Worm (Caenorhabditis elegans) whole organism, young adult: Measurements from ENCODE around the gene cht-2.

Source experiments
- B0019.2 ChIP-seq: fragments of 200-800 bp; sonication (Bioruptor generic); conservative IDR thresholded peaks from 2 replicates; pipeline ENCODE4 v1.3.6; 2022; ENCODE audit warnings: missing genetic modification reagents, missing genetic modification characterization, missing compliant biosample characterization
- F10E7.11 ChIP-seq: sonication (generic microtip); optimal IDR thresholded peaks from 2 replicates; lab custom pipeline; 2017; ENCODE audit warnings: mild to moderate bottlenecking, missing genetic modification characterization, moderate library complexity, missing compliant biosample characterization
- F33H1.4 ChIP-seq: fragments of 200-800 bp; sonication (Bioruptor generic); IDR thresholded peaks from 2 replicates; pipeline ENCODE4 v1.3.6; 2022; ENCODE audit warnings: missing genetic modification reagents, missing genetic modification characterization, missing compliant biosample characterization
- F49E8.2 ChIP-seq: sonication (generic microtip); optimal IDR thresholded peaks from 3 replicates; lab custom pipeline; 2017; ENCODE audit warnings: missing genetic modification characterization, mild to moderate bottlenecking, missing compliant biosample characterization, antibody characterized with exemption, moderate library complexity; ENCODE audit not compliant: insufficient read depth
- Y53F4B.3 ChIP-seq: fragments of 200-800 bp; sonication (Bioruptor generic); IDR thresholded peaks from 2 replicates; pipeline ENCODE4 v1.3.6; 2022; ENCODE audit warnings: missing genetic modification reagents, missing genetic modification characterization, missing compliant biosample characterization
- Y53G8AR.9 ChIP-seq: fragments of 200-800 bp; sonication (Bioruptor generic); conservative IDR thresholded peaks from 2 replicates; pipeline ENCODE4 v1.3.6; 2022; ENCODE audit warnings: missing genetic modification reagents, missing genetic modification characterization, missing compliant biosample characterization
- Y56A3A.18 ChIP-seq: fragments of 200-800 bp; sonication (Bioruptor generic); IDR thresholded peaks from 2 replicates; pipeline ENCODE4 v1.3.6; 2022; ENCODE audit warnings: missing genetic modification reagents, missing genetic modification characterization, missing compliant biosample characterization
- aptf-3 ChIP-seq: fragments of 200-800 bp; sonication (Bioruptor generic); IDR thresholded peaks from 2 replicates; pipeline ENCODE4 v1.3.6; 2022; ENCODE audit warnings: missing genetic modification characterization, missing compliant biosample characterization
- athp-1 ChIP-seq: sonication (generic microtip); optimal IDR thresholded peaks from 2 replicates; lab custom pipeline; 2017; ENCODE audit warnings: mild to moderate bottlenecking, missing genetic modification characterization, missing compliant biosample characterization
- attf-5 ChIP-seq: fragments of 200-800 bp; sonication (Bioruptor generic); optimal IDR thresholded peaks from 2 replicates; lab custom pipeline; 2018; ENCODE audit warnings: mild to moderate bottlenecking, missing genetic modification characterization, missing compliant biosample characterization
- attf-6 ChIP-seq: fragments of 200-800 bp; sonication (Bioruptor generic); IDR thresholded peaks from 2 replicates; pipeline ENCODE4 v1.3.6; 2022; ENCODE audit warnings: missing genetic modification reagents, missing genetic modification characterization, missing compliant biosample characterization
- bed-1 ChIP-seq: fragments of 200-800 bp; sonication (Bioruptor generic); IDR thresholded peaks from 2 replicates; pipeline ENCODE4 v1.3.6; 2022; ENCODE audit warnings: missing genetic modification reagents, missing genetic modification characterization, missing compliant biosample characterization
- ceh-100 ChIP-seq: fragments of 200-800 bp; sonication (Bioruptor generic); IDR thresholded peaks from 2 replicates; pipeline ENCODE4 v1.3.6; 2022; ENCODE audit warnings: missing genetic modification reagents, missing genetic modification characterization, missing compliant biosample characterization
- ceh-27 ChIP-seq: fragments of 200-800 bp; sonication (Bioruptor generic); optimal IDR thresholded peaks from 2 replicates; lab custom pipeline; 2018; ENCODE audit warnings: mild to moderate bottlenecking, missing genetic modification characterization, moderate library complexity, missing compliant biosample characterization
- ceh-58 ChIP-seq: fragments of 200-800 bp; sonication (Bioruptor generic); IDR thresholded peaks from 2 replicates; pipeline ENCODE4 v1.3.6; 2022; ENCODE audit warnings: missing genetic modification characterization, missing compliant biosample characterization
- dox-1 ChIP-seq: fragments of 200-800 bp; sonication (Bioruptor generic); IDR thresholded peaks from 2 replicates; pipeline ENCODE4 v1.3.6; 2022; ENCODE audit warnings: missing genetic modification reagents, missing genetic modification characterization, missing compliant biosample characterization
- egl-18 ChIP-seq: fragments of 200-800 bp; sonication (Bioruptor generic); IDR thresholded peaks from 2 replicates; pipeline ENCODE4 v1.3.6; 2022; ENCODE audit warnings: missing genetic modification reagents, missing genetic modification characterization, missing compliant biosample characterization
- egl-44 ChIP-seq: fragments of 200-800 bp; sonication (Bioruptor generic); IDR thresholded peaks from 2 replicates; pipeline ENCODE4 v1.3.6; 2022; ENCODE audit warnings: missing genetic modification reagents, missing genetic modification characterization, missing compliant biosample characterization
- hlh-12 ChIP-seq: sonication (generic microtip); optimal IDR thresholded peaks from 2 replicates; lab custom pipeline; 2016; ENCODE audit warnings: missing genetic modification characterization, missing compliant biosample characterization
- hlh-26 ChIP-seq: fragments of 200-800 bp; sonication (Bioruptor generic); conservative IDR thresholded peaks from 2 replicates; pipeline ENCODE4 v1.3.6; 2022; ENCODE audit warnings: missing genetic modification reagents, missing genetic modification characterization, missing compliant biosample characterization
- hsf-1 ChIP-seq: fragments of 200-800 bp; sonication (Bioruptor generic); IDR thresholded peaks from 2 replicates; pipeline ENCODE4 v1.3.6; 2022; ENCODE audit warnings: missing genetic modification reagents, missing genetic modification characterization, missing compliant biosample characterization
- lsy-27 ChIP-seq: sonication (generic microtip); optimal IDR thresholded peaks from 2 replicates; lab custom pipeline; 2017; ENCODE audit warnings: missing genetic modification characterization, mild to moderate bottlenecking, missing compliant biosample characterization, antibody characterized with exemption, missing genotype, borderline replicate concordance; ENCODE audit not compliant: insufficient read depth
- madf-10 ChIP-seq: sonication (generic microtip); optimal IDR thresholded peaks from 2 replicates; lab custom pipeline; 2016; ENCODE audit warnings: mild to moderate bottlenecking, missing genetic modification characterization, missing compliant biosample characterization
- mcd-1 ChIP-seq: fragments of 200-800 bp; sonication (Bioruptor generic); IDR thresholded peaks from 2 replicates; pipeline ENCODE4 v1.3.6; 2022; ENCODE audit warnings: missing genetic modification reagents, missing genetic modification characterization, missing compliant biosample characterization
- nhr-80 ChIP-seq: sonication (generic microtip); optimal IDR thresholded peaks from 2 replicates; lab custom pipeline; 2016; ENCODE audit warnings: missing genetic modification characterization, missing compliant biosample characterization
- sea-2 ChIP-seq: fragments of 200-800 bp; sonication (Bioruptor generic); IDR thresholded peaks from 2 replicates; pipeline ENCODE4 v1.3.6; 2022; ENCODE audit warnings: missing genetic modification characterization, missing compliant biosample characterization
- tlf-1 ChIP-seq: fragments of 200-800 bp; sonication (Bioruptor generic); optimal IDR thresholded peaks from 2 replicates; lab custom pipeline; 2018; ENCODE audit warnings: mild to moderate bottlenecking, missing genetic modification characterization, missing compliant biosample characterization
- ztf-18 ChIP-seq: sonication (generic microtip); optimal IDR thresholded peaks from 2 replicates; lab custom pipeline; 2016; ENCODE audit warnings: missing genotype, mild to moderate bottlenecking, missing genetic modification characterization, missing compliant biosample characterization
- ztf-25 ChIP-seq: fragments of 200-800 bp; sonication (Bioruptor generic); IDR thresholded peaks from 2 replicates; pipeline ENCODE4 v1.3.6; 2022; ENCODE audit warnings: missing genetic modification reagents, missing genetic modification characterization, missing compliant biosample characterization
- ztf-26 ChIP-seq: sonication (generic microtip); optimal IDR thresholded peaks from 2 replicates; lab custom pipeline; 2017; ENCODE audit warnings: missing genetic modification characterization, missing compliant biosample characterization
- ztf-28 ChIP-seq: fragments of 200-800 bp; sonication (Bioruptor generic); IDR thresholded peaks from 2 replicates; pipeline ENCODE4 v1.3.6; 2022; ENCODE audit warnings: missing genetic modification reagents, missing genetic modification characterization, missing compliant biosample characterization
- ztf-3 ChIP-seq: fragments of 200-800 bp; sonication (Bioruptor generic); optimal IDR thresholded peaks from 2 replicates; lab custom pipeline; 2018; ENCODE audit warnings: mild to moderate bottlenecking, missing genetic modification characterization, missing compliant biosample characterization

The cht-2 gene

DNA sequence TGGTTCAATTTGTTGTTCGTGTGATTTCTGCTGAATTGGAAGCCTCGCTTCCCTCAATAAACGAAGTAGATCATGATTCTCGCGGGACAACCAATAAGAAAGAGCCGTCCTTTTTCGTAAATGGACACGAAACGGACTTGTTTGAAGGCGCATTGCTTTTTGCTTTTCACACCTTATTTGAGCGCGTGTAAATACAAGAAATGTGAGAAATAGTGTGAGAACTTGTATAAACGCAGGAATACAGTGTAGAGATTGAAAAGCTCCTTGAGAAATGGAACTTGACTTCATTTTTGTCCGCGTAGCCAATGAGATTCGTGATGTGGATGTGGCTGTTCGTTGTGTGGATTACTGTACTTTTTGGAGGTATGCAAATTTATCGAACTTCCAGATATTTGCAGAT is at the start of gene cht-2:
TSS of gene cht-2 (plus strand) at position 301 of the 400 bp plus-strand sequence.
- no peak for TF ChIP-seq attf-5 (GFP tag; lab: Kevin White, UChicago)
- no peak for TF ChIP-seq mcd-1 (GFP tag; lab: Robert Waterston, UW)
- no peak for TF ChIP-seq sea-2 (GFP tag; lab: Robert Waterston, UW)
- TF ChIP-seq madf-10 (tag; lab: Kevin White, UChicago): no peak
- no peak for TF ChIP-seq ztf-28 (GFP tag; lab: Robert Waterston, UW)
- TF ChIP-seq Y53F4B.3 (GFP tag; lab: Robert Waterston, UW): no peak
- TF ChIP-seq lsy-27 (tag; lab: Kevin White, UChicago): no peak
- no peak for TF ChIP-seq attf-6

DNA sequence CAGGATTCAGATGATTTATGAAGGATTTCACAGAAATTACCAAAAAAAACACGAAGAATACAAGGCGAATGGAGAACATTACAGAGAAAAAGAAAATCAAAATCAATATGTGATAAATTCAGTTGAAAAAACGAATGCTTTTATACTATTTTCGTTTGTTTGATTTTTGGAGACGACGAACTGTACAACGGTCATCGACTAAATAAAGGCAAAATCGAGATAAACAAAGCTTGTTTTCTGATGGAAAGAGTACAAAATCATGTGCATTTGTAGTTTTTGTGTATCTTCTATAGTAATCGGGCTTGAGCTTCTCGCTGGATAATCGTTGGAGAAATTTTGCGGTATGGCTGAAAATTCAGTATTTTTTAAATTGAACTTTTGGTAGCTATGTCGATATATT is 49.6 kb upstream of the cht-2 start, which contains the start of gene M05D6.8:
TSS of gene M05D6.8 (minus strand) at position 101 of the 400 bp plus-strand sequence.
- TF ChIP-seq F49E8.2 (tag; lab: Kevin White, UChicago) (no peak), ceh-27 (GFP tag; lab: Kevin White, UChicago) (no peak), B0019.2 (GFP tag; lab: Robert Waterston, UW) (no peak), egl-44 (GFP tag; lab: Robert Waterston, UW) (no peak), athp-1 (tag; lab: Kevin White, UChicago) (no peak)
- TF ChIP-seq, all 124 proteins: peak for 0

DNA sequence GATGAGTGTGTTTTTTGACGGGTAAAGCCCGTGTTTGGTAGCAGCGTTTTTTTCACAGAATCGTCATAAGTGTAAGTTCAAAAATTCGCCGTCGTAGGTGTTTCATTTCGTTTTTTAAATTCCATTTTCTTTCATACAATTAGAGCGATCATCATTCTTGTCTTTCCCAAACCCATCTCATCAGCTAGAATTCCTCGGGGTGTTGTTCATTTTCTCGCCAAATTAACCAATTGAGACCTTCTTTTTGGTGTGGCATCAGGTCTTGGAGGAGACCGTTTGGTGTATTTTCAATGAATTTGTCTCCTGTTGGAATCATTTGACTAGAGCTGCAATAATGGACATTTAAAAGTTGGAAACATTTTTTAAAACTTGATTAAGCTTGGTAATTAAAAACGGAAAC is 47.8 kb upstream of the cht-2 start:
- TF ChIP-seq hsf-1 (GFP tag; lab: Robert Waterston, UW) (no peak), nhr-80 (tag; lab: Kevin White, UChicago) (no peak), attf-5 (GFP tag; lab: Kevin White, UChicago) (no peak), ceh-100 (no peak), F33H1.4 (GFP tag; lab: Robert Waterston, UW) (no peak), hlh-26 (GFP tag; lab: Robert Waterston, UW) (no peak), ztf-3 (no peak), egl-18 (GFP tag; lab: Robert Waterston, UW) (no peak), mcd-1 (GFP tag; lab: Robert Waterston, UW) (no peak), bed-1 (GFP tag; lab: Robert Waterston, UW) (no peak), F10E7.11 (no peak), dox-1 (GFP tag; lab: Robert Waterston, UW) (no peak), Y53G8AR.9 (GFP tag; lab: Robert Waterston, UW) (no peak), hlh-12 (tag; lab: Kevin White, UChicago) (no peak), ztf-26 (tag; lab: Kevin White, UChicago) (no peak)

DNA sequence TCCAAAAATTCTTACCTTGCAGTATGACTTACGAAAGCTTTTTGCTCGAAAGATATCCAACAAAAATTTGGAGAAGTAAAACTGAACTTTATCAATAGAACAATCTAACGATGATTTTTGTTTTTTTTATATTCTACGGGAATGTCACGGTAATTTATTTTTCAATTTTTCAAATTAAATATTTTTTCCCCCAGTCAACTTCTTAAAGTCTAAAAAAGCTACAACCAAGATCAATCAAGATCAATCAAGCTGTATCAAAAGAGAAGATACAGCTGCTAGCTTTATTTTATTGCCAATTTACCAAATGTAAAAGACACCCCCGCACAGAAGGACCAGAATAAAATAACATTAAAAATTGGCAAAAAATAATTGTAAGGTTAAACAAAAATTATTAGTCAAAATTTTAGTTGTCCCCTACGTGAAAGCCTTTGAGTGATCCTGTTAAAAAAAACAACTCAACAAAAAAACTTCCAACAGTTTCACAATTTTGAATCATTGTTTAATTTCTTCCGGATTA is 45.4 kb upstream of the cht-2 start, which contains the start of the genes M05D6.1 and M05D6.3:
TSS of gene M05D6.1 (minus strand) at position 101 of the 517 bp plus-strand sequence.
TSS of gene M05D6.3 (plus strand) at position 467 of the 517 bp plus-strand sequence.
- no peak for TF ChIP-seq tlf-1 (GFP tag; lab: Kevin White, UChicago)
- no peak for TF ChIP-seq ztf-18 (tag; lab: Kevin White, UChicago)
- TF ChIP-seq F33H1.4 (GFP tag; lab: Robert Waterston, UW): no peak
- TF ChIP-seq aptf-3 (GFP tag; lab: Robert Waterston, UW): no peak

DNA sequence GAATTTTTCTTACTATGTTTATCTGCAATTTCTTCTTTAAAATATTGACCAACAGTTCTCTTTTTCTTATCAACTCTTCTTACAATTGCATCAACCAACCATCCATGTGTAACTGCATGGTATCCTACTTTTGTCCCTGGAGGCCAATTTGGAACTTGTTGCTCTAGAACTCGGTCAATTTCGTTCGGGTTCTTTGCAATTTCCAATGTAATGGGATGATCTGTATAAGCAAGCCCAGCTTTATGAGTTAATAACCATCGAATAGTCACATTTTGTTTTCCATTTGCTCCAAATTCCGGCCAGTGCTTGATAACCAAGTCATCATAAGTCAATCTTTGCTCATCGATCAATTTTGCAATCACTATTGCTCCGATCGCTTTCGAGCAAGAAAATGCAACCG is 41.4 kb upstream of the cht-2 start:
- TF ChIP-seq Y56A3A.18 (GFP tag; lab: Robert Waterston, UW) (peak; percentile 8; the same call in 1 of the 2 replicates), ceh-58 (0 out of 2 replicates have a peak, but pooled peaks have one; percentile 67), Y53G8AR.9 (GFP tag; lab: Robert Waterston, UW) (0 out of 2 replicates have a peak, but pooled peaks have one; percentile 16), ztf-25 (GFP tag; lab: Robert Waterston, UW) (no peak)
